Fruit fly (Drosophila melanogaster) whole organism, embryonic: ENCODE measurements around the gene CG15764.

ENCODE experiments used
- Aef1 ChIP-seq: fragments of 200-800 bp; sonication (Bioruptor generic); IDR thresholded peaks from 3 replicates; pipeline ENCODE4 v1.3.6; 2022; ENCODE audit warnings: missing biosample characterization, missing genetic modification characterization
- Awh ChIP-seq: fragments of 200-800 bp; sonication (Bioruptor generic); IDR thresholded peaks from 2 replicates; pipeline ENCODE4, ENCODE4 v1.3.6; 2022; ENCODE audit warnings: missing biosample characterization, missing genetic modification characterization
- C15 ChIP-seq: fragments of 200-800 bp; sonication (Bioruptor generic); IDR thresholded peaks from 3 replicates; pipeline ENCODE4 v1.3.6; 2022; ENCODE audit warnings: missing biosample characterization, missing genetic modification characterization
- CG10147 ChIP-seq: fragments of 200-800 bp; sonication (Bioruptor generic); optimal IDR thresholded peaks from 2 replicates; lab custom pipeline; 2019; ENCODE audit warnings: missing biosample characterization, mild to moderate bottlenecking, missing genetic modification characterization, moderate library complexity
- CG10267 ChIP-seq: fragments of 200-800 bp; sonication (Bioruptor generic); optimal IDR thresholded peaks from 2 replicates; lab custom pipeline; 2018; ENCODE audit warnings: missing biosample characterization, mild to moderate bottlenecking, missing genetic modification characterization, moderate library complexity
- CG10959 ChIP-seq: fragments of 200-800 bp; sonication (Bioruptor generic); IDR thresholded peaks from 2 replicates; pipeline ENCODE4 v1.3.6; 2022; ENCODE audit warnings: missing biosample characterization, missing genetic modification characterization
- CG12104 ChIP-seq: fragments of 200-800 bp; sonication (Bioruptor generic); optimal IDR thresholded peaks from 3 replicates; lab custom pipeline; 2016; ENCODE audit warnings: missing biosample characterization, missing genetic modification characterization
- CG12744 ChIP-seq: fragments of 200-800 bp; sonication (Bioruptor generic); optimal IDR thresholded peaks from 2 replicates; lab custom pipeline; 2016; ENCODE audit warnings: missing biosample characterization, missing genetic modification characterization
- CG13894 ChIP-seq: fragments of 200-800 bp; sonication (Bioruptor generic); optimal IDR thresholded peaks from 3 replicates; lab custom pipeline; 2018; ENCODE audit warnings: missing biosample characterization, mild to moderate bottlenecking, missing genetic modification characterization, moderate library complexity
- CG15011 ChIP-seq: fragments of 200-800 bp; sonication (Bioruptor generic); optimal IDR thresholded peaks from 3 replicates; lab custom pipeline; 2018; ENCODE audit warnings: missing biosample characterization, mild to moderate bottlenecking, missing genetic modification characterization
- CG1602 ChIP-seq: fragments of 200-800 bp; sonication (Bioruptor generic); optimal IDR thresholded peaks from 3 replicates; lab custom pipeline; 2016; ENCODE audit warnings: missing biosample characterization, missing genetic modification characterization
- CG16779 ChIP-seq: fragments of 200-800 bp; sonication (Bioruptor generic); IDR thresholded peaks from 2 replicates; pipeline ENCODE4 v1.3.6; 2022; ENCODE audit warnings: missing biosample characterization, missing genetic modification characterization
- CG16863 ChIP-seq: fragments of 200-800 bp; sonication (Bioruptor generic); optimal IDR thresholded peaks from 3 replicates; lab custom pipeline; 2016; ENCODE audit warnings: missing biosample characterization, missing genetic modification characterization
- CG18619 ChIP-seq: fragments of 200-800 bp; sonication (Bioruptor generic); optimal IDR thresholded peaks from 3 replicates; lab custom pipeline; 2017; ENCODE audit warnings: missing biosample characterization, mild to moderate bottlenecking, missing genetic modification characterization
- CG2678 ChIP-seq: fragments of 200-800 bp; sonication (Bioruptor generic); optimal IDR thresholded peaks from 3 replicates; lab custom pipeline; 2019; ENCODE audit warnings: missing biosample characterization, mild to moderate bottlenecking, missing genetic modification characterization, moderate library complexity
- CG2875 ChIP-seq: fragments of 200-800 bp; sonication (Bioruptor generic); optimal IDR thresholded peaks from 2 replicates; lab custom pipeline; 2017; ENCODE audit warnings: missing biosample characterization, mild to moderate bottlenecking, missing genetic modification characterization, missing genetic modification reagents
- CG31224 ChIP-seq: fragments of 200-800 bp; sonication (Bioruptor generic); IDR thresholded peaks from 2 replicates; pipeline ENCODE4 v1.3.6; 2022; ENCODE audit warnings: missing biosample characterization, missing genetic modification characterization
- CG3726 ChIP-seq: fragments of 200-800 bp; sonication (Bioruptor generic); IDR thresholded peaks from 3 replicates; pipeline ENCODE4, ENCODE4 v1.3.6; 2022; ENCODE audit warnings: missing biosample characterization, missing genetic modification characterization
- CG3838 ChIP-seq: fragments of 200-800 bp; sonication (Bioruptor generic); optimal IDR thresholded peaks from 3 replicates; lab custom pipeline; 2016; ENCODE audit warnings: missing biosample characterization, missing genetic modification characterization
- CG8290 ChIP-seq, 3 experiments: fragments of 200-800 bp; sonication (Bioruptor generic); optimal IDR thresholded peaks; 2 replicates each; lab custom pipeline; 2016 to 2019; ENCODE audit warnings: missing biosample characterization in 3 of 3, missing genetic modification characterization in 3 of 3, mild to moderate bottlenecking in 2 of 3, moderate library complexity in 1 of 3
- CG9932 ChIP-seq: fragments of 200-800 bp; sonication (Bioruptor generic); IDR thresholded peaks from 2 replicates; pipeline ENCODE4 v1.3.6; 2022; ENCODE audit warnings: missing biosample characterization, missing genetic modification characterization
- D19B ChIP-seq: fragments of 200-800 bp; sonication (Bioruptor generic); optimal IDR thresholded peaks from 2 replicates; lab custom pipeline; 2017; ENCODE audit warnings: missing biosample characterization, mild to moderate bottlenecking, missing genetic modification characterization
- GATAe ChIP-seq: fragments of 200-800 bp; sonication (Bioruptor generic); conservative IDR thresholded peaks from 2 replicates; pipeline ENCODE4 v1.3.6; 2022; ENCODE audit warnings: missing biosample characterization, missing genetic modification characterization
- HLH4C ChIP-seq: fragments of 200-800 bp; sonication (Bioruptor generic); IDR thresholded peaks from 3 replicates; pipeline ENCODE4 v1.3.6; 2022; ENCODE audit warnings: missing biosample characterization, missing genetic modification characterization; ENCODE audit not compliant: partially characterized antibody
- Lhr ChIP-seq: fragments of 200-800 bp; sonication (Bioruptor generic); optimal IDR thresholded peaks from 3 replicates; lab custom pipeline; 2017; ENCODE audit warnings: mild to moderate bottlenecking, missing biosample characterization, missing genetic modification reagents, missing genetic modification characterization
- NFAT ChIP-seq: fragments of 200-800 bp; sonication (Bioruptor generic); IDR thresholded peaks from 2 replicates; pipeline ENCODE4 v1.3.6; 2022; ENCODE audit warnings: missing biosample characterization, missing genetic modification characterization
- NfI ChIP-seq: fragments of 200-800 bp; sonication (Bioruptor generic); optimal IDR thresholded peaks from 3 replicates; lab custom pipeline; 2018; ENCODE audit warnings: missing biosample characterization, mild to moderate bottlenecking, missing genetic modification characterization, moderate library complexity
- TFAM ChIP-seq: fragments of 200-800 bp; sonication (Bioruptor generic); optimal IDR thresholded peaks from 2 replicates; lab custom pipeline; 2017; ENCODE audit warnings: missing biosample characterization, missing genetic modification characterization, inconsistent platforms
- ab ChIP-seq: fragments of 200-800 bp; sonication (Bioruptor generic); optimal IDR thresholded peaks from 2 replicates; lab custom pipeline; 2016; ENCODE audit warnings: missing biosample characterization, missing genetic modification characterization
- ash1 ChIP-seq: fragments of 200-800 bp; sonication (Bioruptor generic); optimal IDR thresholded peaks from 2 replicates; lab custom pipeline; 2018; ENCODE audit warnings: missing biosample characterization, mild to moderate bottlenecking, missing genetic modification characterization
- bab2 ChIP-seq: fragments of 200-800 bp; sonication (Bioruptor generic); optimal IDR thresholded peaks from 2 replicates; lab custom pipeline; 2016; ENCODE audit warnings: missing biosample characterization, missing genetic modification characterization
- crc ChIP-seq: fragments of 200-800 bp; sonication (Bioruptor generic); optimal IDR thresholded peaks from 2 replicates; lab custom pipeline; 2016; ENCODE audit warnings: missing biosample characterization, missing genetic modification characterization
- dimm ChIP-seq: fragments of 200-800 bp; sonication (Bioruptor generic); IDR thresholded peaks from 2 replicates; pipeline ENCODE4 v1.3.6; 2022; ENCODE audit warnings: missing biosample characterization, missing genetic modification characterization
- emc ChIP-seq: fragments of 200-800 bp; sonication (Bioruptor generic); optimal IDR thresholded peaks from 2 replicates; lab custom pipeline; 2016; ENCODE audit warnings: missing biosample characterization, missing genetic modification characterization
- ems ChIP-seq: fragments of 200-800 bp; sonication (Bioruptor generic); optimal IDR thresholded peaks from 3 replicates; lab custom pipeline; 2016; ENCODE audit warnings: missing biosample characterization, missing genetic modification characterization
- lmd ChIP-seq: fragments of 200-800 bp; sonication (Bioruptor generic); IDR thresholded peaks from 2 replicates; pipeline ENCODE4 v1.3.6; 2022; ENCODE audit warnings: missing biosample characterization, missing genetic modification characterization
- luna ChIP-seq: fragments of 200-800 bp; sonication (Bioruptor generic); optimal IDR thresholded peaks from 2 replicates; lab custom pipeline; 2016; ENCODE audit warnings: missing biosample characterization, missing genetic modification characterization
- nom ChIP-seq: fragments of 200-800 bp; sonication (Bioruptor generic); optimal IDR thresholded peaks from 2 replicates; lab custom pipeline; 2017; ENCODE audit warnings: missing biosample characterization, missing genetic modification characterization, mild to moderate bottlenecking, moderate library complexity, missing genetic modification reagents
- oc ChIP-seq: fragments of 200-800 bp; sonication (Bioruptor generic); optimal IDR thresholded peaks from 2 replicates; lab custom pipeline; 2018; ENCODE audit warnings: missing biosample characterization, mild to moderate bottlenecking, missing genetic modification characterization, moderate library complexity
- phol ChIP-seq: fragments of 200-800 bp; sonication (Bioruptor generic); optimal IDR thresholded peaks from 3 replicates; lab custom pipeline; 2018; ENCODE audit warnings: missing biosample characterization, mild to moderate bottlenecking, missing genetic modification characterization, moderate library complexity
- pzg ChIP-seq: fragments of 200-800 bp; sonication (Bioruptor generic); optimal IDR thresholded peaks from 3 replicates; lab custom pipeline; 2018; ENCODE audit warnings: missing biosample characterization, mild to moderate bottlenecking, missing genetic modification characterization, moderate library complexity
- ro ChIP-seq: fragments of 200-800 bp; sonication (Bioruptor generic); IDR thresholded peaks from 2 replicates; pipeline ENCODE4 v1.3.6; 2022; ENCODE audit warnings: missing biosample characterization, missing genetic modification characterization
- seq ChIP-seq: fragments of 200-800 bp; sonication (Bioruptor generic); IDR thresholded peaks from 2 replicates; pipeline ENCODE4 v1.3.6; 2022; ENCODE audit warnings: missing biosample characterization, missing genetic modification characterization
- shn ChIP-seq: fragments of 200-800 bp; sonication (Bioruptor generic); optimal IDR thresholded peaks from 3 replicates; lab custom pipeline; 2016; ENCODE audit warnings: missing biosample characterization, missing genetic modification characterization
- sisA ChIP-seq: fragments of 200-800 bp; sonication (Bioruptor generic); IDR thresholded peaks from 2 replicates; pipeline ENCODE4 v1.3.6; 2022; ENCODE audit warnings: missing biosample characterization, missing genetic modification characterization
- ssp ChIP-seq: fragments of 200-800 bp; sonication (Bioruptor generic); IDR thresholded peaks from 2 replicates; pipeline ENCODE4 v1.3.6; 2022; ENCODE audit warnings: missing biosample characterization, missing genetic modification characterization
- tll ChIP-seq, 2 experiments: fragments of 200-800 bp in 1 of 2; fragments of >200 bp in 1 of 2; sonication (Bioruptor generic) in 1 of 2; optimal IDR thresholded peaks; 2 replicates each; lab custom pipeline; 2017 to 2019; ENCODE audit warnings: missing biosample characterization in 2 of 2, missing genetic modification characterization in 2 of 2, mild to moderate bottlenecking in 1 of 2, moderate library complexity in 1 of 2
- toy ChIP-seq: fragments of 200-800 bp; sonication (Bioruptor generic); IDR thresholded peaks from 2 replicates; pipeline ENCODE4 v1.3.6; 2022; ENCODE audit warnings: missing biosample characterization, missing genetic modification characterization
- unc-4 ChIP-seq: fragments of 200-800 bp; sonication (Bioruptor generic); IDR thresholded peaks from 2 replicates; pipeline ENCODE4 v1.3.6; 2022; ENCODE audit warnings: missing biosample characterization, missing genetic modification characterization; ENCODE audit not compliant: partially characterized antibody
- unpg ChIP-seq: fragments of 200-800 bp; sonication (Bioruptor generic); optimal IDR thresholded peaks from 3 replicates; lab custom pipeline; 2018; ENCODE audit warnings: missing biosample characterization, mild to moderate bottlenecking, missing genetic modification characterization, moderate library complexity
- zen ChIP-seq: fragments of 200-800 bp; sonication (Bioruptor generic); optimal IDR thresholded peaks from 3 replicates; lab custom pipeline; 2018; ENCODE audit warnings: missing biosample characterization, mild to moderate bottlenecking, missing genetic modification characterization, moderate library complexity

CG15764 gene

dm6 chrX:5879543-5879943 is 10.6 kb downstream of the CG15764 start, which contains the start of the genes Usp30 and CG16721 (continued):
- TF ChIP-seq CG3726 (GFP tag; lab: Robert Waterston, UW), result no peak
- TF ChIP-seq GATAe (GFP tag; lab: Robert Waterston, UW), result no peak
- no peak for TF ChIP-seq CG1602 (GFP tag; lab: Kevin White, UChicago)
- peak; percentile 44 for TF ChIP-seq NFAT (GFP tag; lab: Robert Waterston, UW)
- no peak for TF ChIP-seq ro (GFP tag; lab: Robert Waterston, UW)
- TF ChIP-seq CG13894 (tag; lab: Kevin White, UChicago), result peak; percentile 39
- TF ChIP-seq CG18619, result no peak
- TF ChIP-seq lmd, result no peak
- TF ChIP-seq HLH4C (GFP tag; lab: Robert Waterston, UW), result peak; percentile 77
- TF ChIP-seq ems (GFP tag; lab: Kevin White, UChicago), result peak; percentile 72
- no peak for TF ChIP-seq CG16779 (GFP tag; lab: Robert Waterston, UW)
- no peak for TF ChIP-seq seq (GFP tag; lab: Robert Waterston, UW)
- TF ChIP-seq CG2875 (GFP tag; lab: Kevin White, UChicago), result no peak
- no peak for TF ChIP-seq emc
- no peak for TF ChIP-seq CG15011 (GFP tag; lab: Kevin White, UChicago)
- no peak for TF ChIP-seq Aef1
- no peak for TF ChIP-seq CG2678
- peak; percentile 15 for TF ChIP-seq nom (GFP tag; lab: Kevin White, UChicago)
- TF ChIP-seq ssp (GFP tag; lab: Robert Waterston, UW), result no peak
- peak; percentile 43 for TF ChIP-seq unpg
- no peak for TF ChIP-seq dimm (GFP tag; lab: Robert Waterston, UW)
- TF ChIP-seq phol (tag; lab: Kevin White, UChicago), result peak; percentile 55
- TF ChIP-seq CG9932 (GFP tag; lab: Robert Waterston, UW), result peak; percentile 71
- no peak for TF ChIP-seq ab (GFP tag; lab: Kevin White, UChicago)
- no peak for TF ChIP-seq Awh (GFP tag; lab: Robert Waterston, UW)
- peak; percentile 40 for TF ChIP-seq CG16863 (GFP tag; lab: Kevin White, UChicago)
- no peak for TF ChIP-seq ash1
- TF ChIP-seq C15 (GFP tag; lab: Robert Waterston, UW), result no peak
- TF ChIP-seq CG3838 (GFP tag; lab: Kevin White, UChicago), result no peak
- no peak for TF ChIP-seq crc (GFP tag; lab: Kevin White, UChicago)
- TF ChIP-seq sisA (GFP tag; lab: Robert Waterston, UW), result no peak
- TF ChIP-seq TFAM (GFP tag; lab: Kevin White, UChicago), result no peak
- TF ChIP-seq CG8290 (GFP tag; optimal IDR thresholded peaks at IDR 0.05; lab: Kevin White, UChicago), result peak; percentile 77
- TF ChIP-seq CG8290 (tag; optimal IDR thresholded peaks at IDR 0.05; lab: Kevin White, UChicago), result peak in 1 of 2 experiments; percentile 42
- TF ChIP-seq shn (GFP tag; lab: Kevin White, UChicago), result peak; percentile 58
- TF ChIP-seq oc, result no peak
- TF ChIP-seq toy (GFP tag; lab: Robert Waterston, UW), result no peak
- no peak for TF ChIP-seq CG10959 (GFP tag; lab: Robert Waterston, UW)
- no peak for TF ChIP-seq tll (GFP tag; optimal IDR thresholded peaks at IDR 0.05; lab: Kevin White, UChicago)
- peak; percentile 79 for TF ChIP-seq unc-4 (GFP tag; lab: Robert Waterston, UW)
- peak; percentile 80 for TF ChIP-seq pzg (GFP tag; lab: Kevin White, UChicago)
- peak; percentile 34 for TF ChIP-seq CG12744 (GFP tag; lab: Kevin White, UChicago)
- TF ChIP-seq CG10147 (GFP tag; lab: Kevin White, UChicago), result peak; percentile 5
- TF ChIP-seq CG10267 (tag; lab: Kevin White, UChicago), result peak; percentile 97
- peak; percentile 50 for TF ChIP-seq bab2 (GFP tag; lab: Kevin White, UChicago)
- peak; percentile 2 for TF ChIP-seq luna (GFP tag; lab: Kevin White, UChicago)
- no peak for TF ChIP-seq CG31224
- TF ChIP-seq zen (tag; lab: Kevin White, UChicago), result peak; percentile 26
- no peak for TF ChIP-seq CG12104 (GFP tag; lab: Kevin White, UChicago)
- TF ChIP-seq Lhr (GFP tag; lab: Kevin White, UChicago), result no peak
- TF ChIP-seq D19B (GFP tag; lab: Kevin White, UChicago), result no peak
- peak; percentile 56 for TF ChIP-seq NfI
